Worm (Caenorhabditis elegans): ENCODE results near the gene T21D12.14.
A peak's percentile ranks its signal among the peaks of the same experiment; 100 is the strongest.

Gene T21D12.14

ce11 chrIV:269107-269506, 18.8 kb downstream of the T21D12.14 start, which contains the start of gene T21D12.11:
TSS of gene T21D12.11 (plus strand) at chrIV:269407.
- no peak for TF ChIP-seq hlh-6 (tag; optimal IDR thresholded peaks at IDR 0.05)
- TF ChIP-seq tbx-2 (tag; optimal IDR thresholded peaks at IDR 0.05), result no peak
- no peak for TF ChIP-seq unc-86 (tag; optimal IDR thresholded peaks at IDR 0.05)
- no peak for TF ChIP-seq che-1 (tag; optimal IDR thresholded peaks at IDR 0.05)
- no peak for TF ChIP-seq hlh-13 (GFP tag; optimal IDR thresholded peaks at IDR 0.05)
- no peak for TF ChIP-seq pat-9 (tag; optimal IDR thresholded peaks at IDR 0.05)
- no peak for TF ChIP-seq fax-1 (tag; optimal IDR thresholded peaks at IDR 0.05)
- no peak for TF ChIP-seq ahr-1 (tag; optimal IDR thresholded peaks at IDR 0.05)

- TF ChIP-seq ceh-14 (tag; optimal IDR thresholded peaks at IDR 0.05), result no peak
Measured at ce11 chrIV:266148-266547, 21.8 kb downstream of the T21D12.14 start, which contains the start of gene T21D12.12. TSS of gene T21D12.12 (plus strand) at chrIV:266448.

- peak; percentile 57 for TF ChIP-seq nfya-1 (tag; optimal IDR thresholded peaks at IDR 0.05)
- peak; percentile 36 for TF ChIP-seq ceh-31 (tag; optimal IDR thresholded peaks at IDR 0.05)
- no peak for TF ChIP-seq ceh-9 (tag; optimal IDR thresholded peaks at IDR 0.05)
- no peak for TF ChIP-seq ceh-6 (GFP tag; optimal IDR thresholded peaks at IDR 0.05)
- TF ChIP-seq unc-55 (GFP tag; optimal IDR thresholded peaks at IDR 0.05), result peak; percentile 42
- no peak for TF ChIP-seq K09A11.1 (tag; optimal IDR thresholded peaks at IDR 0.05; ENCODE audit: insufficient read depth)
- no peak for TF ChIP-seq elt-4 (tag; optimal IDR thresholded peaks at IDR 0.05)
- peak; percentile 1 for TF ChIP-seq pax-1 (tag; optimal IDR thresholded peaks at IDR 0.05)
- peak; percentile 26 for TF ChIP-seq ceh-18 (tag; optimal IDR thresholded peaks at IDR 0.05)
Measured at ce11 chrIV:264182-264709, 23.7 kb downstream of the T21D12.14 start, which contains the start of gene pat-6. TSS of gene pat-6 (minus strand) at chrIV:264232.

ce11 chrIV:262460-262859, 25.5 kb downstream of the T21D12.14 start:
- TF ChIP-seq ref-2 (tag; optimal IDR thresholded peaks at IDR 0.05), result no peak
- no peak for TF ChIP-seq lim-6 (tag; optimal IDR thresholded peaks at IDR 0.05)
- no peak for TF ChIP-seq odd-2 (tag; optimal IDR thresholded peaks at IDR 0.05)
- TF ChIP-seq dmd-4 (tag; optimal IDR thresholded peaks at IDR 0.05; ENCODE audit: borderline replicate concordance), result no peak
- TF ChIP-seq zip-5 (tag; optimal IDR thresholded peaks at IDR 0.05), result no peak
- no peak for TF ChIP-seq ceh-6 (GFP tag; optimal IDR thresholded peaks at IDR 0.05)
- no peak for TF ChIP-seq madf-2 (tag; optimal IDR thresholded peaks at IDR 0.05)
- TF ChIP-seq pros-1 (tag; optimal IDR thresholded peaks at IDR 0.05), result no peak
- no peak for TF ChIP-seq ztf-16 (tag; optimal IDR thresholded peaks at IDR 0.05)
- TF ChIP-seq gmeb-2 (tag; optimal IDR thresholded peaks at IDR 0.05), result no peak
- no peak for TF ChIP-seq elt-4 (tag; optimal IDR thresholded peaks at IDR 0.05)
- no peak for TF ChIP-seq ceh-30 (tag; optimal IDR thresholded peaks at IDR 0.05)
- TF ChIP-seq ets-4 (tag; optimal IDR thresholded peaks at IDR 0.05), result no peak
- TF ChIP-seq ahr-1 (tag; optimal IDR thresholded peaks at IDR 0.05), result no peak

- TF ChIP-seq ceh-9 (tag; optimal IDR thresholded peaks at IDR 0.05) (no peak), hlh-30 (tag; optimal IDR thresholded peaks at IDR 0.05; ENCODE audit: insufficient read depth) (no peak), odd-2 (tag; optimal IDR thresholded peaks at IDR 0.05) (no peak), K02D7.2 (tag; optimal IDR thresholded peaks at IDR 0.05) (no peak), ceh-34 (tag; optimal IDR thresholded peaks at IDR 0.05) (no peak), ahr-1 (tag; optimal IDR thresholded peaks at IDR 0.05) (no peak), ceh-18 (tag; optimal IDR thresholded peaks at IDR 0.05) (no peak), gmeb-2 (tag; optimal IDR thresholded peaks at IDR 0.05) (no peak), pax-1 (tag; optimal IDR thresholded peaks at IDR 0.05) (peak; percentile 48), sox-4 (tag; optimal IDR thresholded peaks at IDR 0.05) (no peak), unc-42 (tag; optimal IDR thresholded peaks at IDR 0.05) (peak; percentile 88), ceh-48 (tag; optimal IDR thresholded peaks at IDR 0.05) (peak; percentile 42), fkh-10 (GFP tag; optimal IDR thresholded peaks at IDR 0.05) (no peak), elt-2 (tag; optimal IDR thresholded peaks at IDR 0.05) (peak; percentile 6)
Measured at ce11 chrIV:261607-262006, 26.3 kb downstream of the T21D12.14 start, which contains the start of gene pqbp-1.1. TSS of gene pqbp-1.1 (minus strand) at chrIV:261683.
